Fruit fly (Drosophila melanogaster): ENCODE results near the gene fax.

The fax gene

dm6 chr3L:16385880-16386584 is 25.6 kb downstream of the fax start, which contains the start of the genes Agpat3 and RAF2 (continued):
- no peak for TF ChIP-seq Hmx (GFP tag; optimal IDR thresholded peaks at IDR 0.05)
- peak; percentile 14 for TF ChIP-seq CG18476 (GFP tag; optimal IDR thresholded peaks at IDR 0.05)
- no peak for TF ChIP-seq her (GFP tag; optimal IDR thresholded peaks at IDR 0.05)
- peak; percentile 9 for TF ChIP-seq zfh2 (GFP tag; optimal IDR thresholded peaks at IDR 0.05)
- no peak for TF ChIP-seq CG15073 (GFP tag; optimal IDR thresholded peaks at IDR 0.05)
- TF ChIP-seq dmrt99B (tag; optimal IDR thresholded peaks at IDR 0.05), result peak; percentile 37
- TF ChIP-seq dpn (GFP tag; optimal IDR thresholded peaks at IDR 0.05), result peak in 1 of 2 experiments; percentile 43
- TF ChIP-seq lmd (GFP tag; IDR thresholded peaks at IDR 0.05), result peak; percentile 67
- TF ChIP-seq CG18011 (GFP tag; optimal IDR thresholded peaks at IDR 0.05), result no peak
- no peak for TF ChIP-seq Fer2 (tag; optimal IDR thresholded peaks at IDR 0.05)
- TF ChIP-seq CG2120 (GFP tag; optimal IDR thresholded peaks at IDR 0.05), result peak; percentile 34
- peak; percentile 17 for TF ChIP-seq CG7928 (GFP tag; optimal IDR thresholded peaks at IDR 0.05)
- peak; percentile 47 for TF ChIP-seq az2 (GFP tag; optimal IDR thresholded peaks at IDR 0.05)
- TF ChIP-seq CG4424 (GFP tag; optimal IDR thresholded peaks at IDR 0.05), result peak; percentile 28
- no peak for TF ChIP-seq rib (GFP tag; IDR thresholded peaks at IDR 0.05)
- TF ChIP-seq en (GFP tag; optimal IDR thresholded peaks at IDR 0.05), result no peak
- TF ChIP-seq ac (GFP tag; optimal IDR thresholded peaks at IDR 0.05), result no peak
- no peak for TF ChIP-seq CG6254 (GFP tag; optimal IDR thresholded peaks at IDR 0.05)
- TF ChIP-seq CG10209 (GFP tag; optimal IDR thresholded peaks at IDR 0.05), result peak; percentile 31
- TF ChIP-seq CG42726 (GFP tag; IDR thresholded peaks at IDR 0.05; ENCODE audit: partially characterized antibody), result no peak
- TF ChIP-seq btn (GFP tag; optimal IDR thresholded peaks at IDR 0.05), result no peak
- peak; percentile 12 for TF ChIP-seq Sry-δ (GFP tag; optimal IDR thresholded peaks at IDR 0.05)
- peak; percentile 73 for TF ChIP-seq gem (tag; optimal IDR thresholded peaks at IDR 0.05)
- TF ChIP-seq dm (GFP tag; optimal IDR thresholded peaks at IDR 0.05), result no peak
- peak; percentile 25 for TF ChIP-seq Blimp-1 (GFP tag; optimal IDR thresholded peaks at IDR 0.05)
- peak; percentile 6 for TF ChIP-seq Camta (GFP tag; optimal IDR thresholded peaks at IDR 0.05)
- TF ChIP-seq lola (GFP tag; optimal IDR thresholded peaks at IDR 0.05), result peak in 2 of 3 experiments; percentile 36 to 59
- TF ChIP-seq CG17802 (tag; optimal IDR thresholded peaks at IDR 0.05), result no peak
- TF ChIP-seq CG43689 (GFP tag; IDR thresholded peaks at IDR 0.05), result no peak
- peak; percentile 45 for TF ChIP-seq CG2116 (GFP tag; optimal IDR thresholded peaks at IDR 0.05)
- TF ChIP-seq CG1792 (GFP tag; optimal IDR thresholded peaks at IDR 0.05), result no peak
- TF ChIP-seq slou (GFP tag; optimal IDR thresholded peaks at IDR 0.05), result no peak
- peak; percentile 68; the same call in 2 of the 3 replicates for TF ChIP-seq CG7357 (GFP tag; IDR thresholded peaks at IDR 0.05)
- peak; percentile 64 for TF ChIP-seq CG1602 (GFP tag; optimal IDR thresholded peaks at IDR 0.05)
- TF ChIP-seq Max (GFP tag; optimal IDR thresholded peaks at IDR 0.05), result peak; percentile 19
- no peak for TF ChIP-seq CG11093 (GFP tag; IDR thresholded peaks at IDR 0.05)
- TF ChIP-seq CG18262 (tag; optimal IDR thresholded peaks at IDR 0.05), result peak; percentile 50
- peak; percentile 50 for TF ChIP-seq CG9817 (tag; optimal IDR thresholded peaks at IDR 0.05)
- TF ChIP-seq CG10267 (tag; optimal IDR thresholded peaks at IDR 0.05), result peak; percentile 54
- peak; percentile 60 for TF ChIP-seq CG30020 (tag; optimal IDR thresholded peaks at IDR 0.05)
- TF ChIP-seq CG17361 (GFP tag; IDR thresholded peaks at IDR 0.05), result peak; percentile 77; the same call in 2 of the 3 replicates
- no peak for TF ChIP-seq B-H2 (GFP tag; optimal IDR thresholded peaks at IDR 0.05)
- peak; percentile 57 for TF ChIP-seq CG7839 (tag; optimal IDR thresholded peaks at IDR 0.05)
- TF ChIP-seq cg (GFP tag; optimal IDR thresholded peaks at IDR 0.05), result no peak
- peak; percentile 72 for TF ChIP-seq CG9797 (GFP tag; optimal IDR thresholded peaks at IDR 0.05)
- TF ChIP-seq mld (GFP tag; IDR thresholded peaks at IDR 0.05; ENCODE audit: partially characterized antibody), result no peak
- no peak for TF ChIP-seq CG12769 (tag; optimal IDR thresholded peaks at IDR 0.05)
- peak; percentile 9 for TF ChIP-seq Dp (GFP tag; optimal IDR thresholded peaks at IDR 0.05)
- peak; percentile 24 for TF ChIP-seq stwl (tag; optimal IDR thresholded peaks at IDR 0.05)

Measured in whole organism, embryonic.